Fruit fly (Drosophila melanogaster): ENCODE results near the gene Rsod.
A peak's percentile ranks its signal among the peaks of the same experiment; 100 is the strongest.

The Rsod gene

DNA sequence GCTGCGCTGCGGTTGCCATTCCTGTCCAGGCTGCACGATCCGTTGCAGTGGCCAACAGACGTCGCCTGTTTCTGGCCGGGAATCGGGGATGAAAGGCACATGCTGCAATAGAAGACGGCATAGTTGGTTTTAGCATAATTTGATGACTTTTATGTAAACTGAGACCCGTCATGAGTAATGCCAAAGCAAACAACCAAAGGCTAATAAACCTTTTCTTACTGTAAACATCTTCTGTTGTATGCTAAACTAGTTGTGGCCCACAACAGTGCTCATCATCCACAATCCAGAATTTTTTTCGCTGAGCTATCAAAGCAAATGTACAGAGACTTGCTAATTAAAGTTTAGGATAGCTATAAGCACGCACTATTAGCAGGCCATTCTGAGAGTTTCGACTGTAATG, 27.8 kb upstream of the Rsod start (continued):
- no peak for TF ChIP-seq CG4617 (GFP tag; optimal IDR thresholded peaks at IDR 0.05; ENCODE audit: borderline replicate concordance)
- no peak for TF ChIP-seq zf30C (GFP tag; optimal IDR thresholded peaks at IDR 0.05)
- no peak for TF ChIP-seq HmgD (GFP tag; optimal IDR thresholded peaks at IDR 0.05)
- peak; percentile 21 for TF ChIP-seq CG6854 (GFP tag; optimal IDR thresholded peaks at IDR 0.05)
- TF ChIP-seq CG32772 (GFP tag; IDR thresholded peaks at IDR 0.05), result no peak
- no peak for TF ChIP-seq pnt (GFP tag; optimal IDR thresholded peaks at IDR 0.05)
- peak; percentile 16 for TF ChIP-seq odd (GFP tag; optimal IDR thresholded peaks at IDR 0.05)
- no peak for TF ChIP-seq YL-1 (GFP tag; optimal IDR thresholded peaks at IDR 0.05)
- no peak for TF ChIP-seq zen (tag; optimal IDR thresholded peaks at IDR 0.05)
- no peak for TF ChIP-seq CG5245 (GFP tag; optimal IDR thresholded peaks at IDR 0.05)
- TF ChIP-seq CG30403 (GFP tag; optimal IDR thresholded peaks at IDR 0.05), result no peak
- no peak for TF ChIP-seq CG16863 (GFP tag; optimal IDR thresholded peaks at IDR 0.05)
- TF ChIP-seq Hmx (GFP tag; optimal IDR thresholded peaks at IDR 0.05), result no peak
- TF ChIP-seq NfI (GFP tag; optimal IDR thresholded peaks at IDR 0.05), result no peak
- TF ChIP-seq schlank (tag; optimal IDR thresholded peaks at IDR 0.05), result peak; percentile 49
- no peak for TF ChIP-seq CG18476 (GFP tag; optimal IDR thresholded peaks at IDR 0.05)
- no peak for TF ChIP-seq toy (GFP tag; IDR thresholded peaks at IDR 0.05)
- peak; percentile 54 for TF ChIP-seq CG2120 (GFP tag; optimal IDR thresholded peaks at IDR 0.05)
- TF ChIP-seq tup (GFP tag; optimal IDR thresholded peaks at IDR 0.05), result no peak
- no peak for TF ChIP-seq Myb (GFP tag; optimal IDR thresholded peaks at IDR 0.05)
- no peak for TF ChIP-seq chm (GFP tag; IDR thresholded peaks at IDR 0.05)
- no peak for TF ChIP-seq unc-4 (GFP tag; IDR thresholded peaks at IDR 0.05; ENCODE audit: partially characterized antibody)
- TF ChIP-seq Ets65A (GFP tag), result peak; percentile 57
- no peak for TF ChIP-seq pita (GFP tag; optimal IDR thresholded peaks at IDR 0.05)
- peak; percentile 0 for TF ChIP-seq Fer2 (tag; optimal IDR thresholded peaks at IDR 0.05)
- no peak for TF ChIP-seq luna (GFP tag; optimal IDR thresholded peaks at IDR 0.05)
- TF ChIP-seq zfh1 (GFP tag; IDR thresholded peaks at IDR 0.05), result no peak
- TF ChIP-seq CG6683 (GFP tag; optimal IDR thresholded peaks at IDR 0.05), result peak; percentile 15
- no peak for TF ChIP-seq CG15696 (tag; optimal IDR thresholded peaks at IDR 0.05)
- TF ChIP-seq Ravus (GFP tag; IDR thresholded peaks at IDR 0.05), result no peak

DNA sequence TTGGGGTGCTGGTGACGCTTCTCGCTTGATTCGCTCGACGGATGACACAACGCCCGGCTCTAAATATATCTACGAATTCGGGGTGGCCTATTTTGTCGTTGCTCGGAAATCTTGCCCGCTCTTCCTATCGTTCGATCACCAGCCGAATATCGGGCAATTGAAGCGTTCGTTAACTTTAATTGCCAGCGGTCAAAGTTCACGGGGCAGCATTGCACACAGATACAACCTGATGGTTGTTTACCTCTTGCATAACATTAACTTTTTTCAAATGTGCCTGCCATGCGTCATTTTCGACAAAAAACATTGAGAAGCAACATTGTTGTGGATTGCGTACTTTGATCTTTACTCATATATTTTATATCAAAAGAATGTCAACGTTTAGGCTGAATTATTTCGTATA, 26.8 kb upstream of the Rsod start:
- TF ChIP-seq CG2712 (tag; optimal IDR thresholded peaks at IDR 0.05) (no peak), Hr3 (GFP tag; optimal IDR thresholded peaks at IDR 0.05) (no peak), CG4854 (GFP tag; optimal IDR thresholded peaks at IDR 0.05) (no peak), onecut (GFP tag; IDR thresholded peaks at IDR 0.05) (no peak), mld (GFP tag; IDR thresholded peaks at IDR 0.05; ENCODE audit: partially characterized antibody) (no peak), CG7987 (GFP tag; optimal IDR thresholded peaks at IDR 0.05) (no peak), Myb (GFP tag; optimal IDR thresholded peaks at IDR 0.05) (no peak), Deaf1 (tag; optimal IDR thresholded peaks at IDR 0.05) (peak; percentile 22), CG3065 (GFP tag; optimal IDR thresholded peaks at IDR 0.05) (no peak), CG11695 (GFP tag; IDR thresholded peaks at IDR 0.05) (no peak), wdn (GFP tag; IDR thresholded peaks at IDR 0.05) (no peak), sug (tag; optimal IDR thresholded peaks at IDR 0.05) (peak; percentile 3), trem (tag; optimal IDR thresholded peaks at IDR 0.05) (no peak), CG8924 (tag; optimal IDR thresholded peaks at IDR 0.05) (no peak), CG2875 (GFP tag; optimal IDR thresholded peaks at IDR 0.05) (no peak), CkIIα-i1 (GFP tag; IDR thresholded peaks at IDR 0.05) (no peak), Pdp1 (GFP tag; optimal IDR thresholded peaks at IDR 0.05) (peak in 1 of 2 experiments; percentile 88), Nf-YC (tag; optimal IDR thresholded peaks at IDR 0.05) (no peak), CG11085 (GFP tag; IDR thresholded peaks at IDR 0.05) (no peak), eyg (GFP tag; optimal IDR thresholded peaks at IDR 0.05) (no peak), Hr78 (GFP tag; optimal IDR thresholded peaks at IDR 0.05) (peak in 1 of 2 experiments; percentile 97), ranshi (GFP tag; IDR thresholded peaks at IDR 0.05) (no peak), lmd (GFP tag; IDR thresholded peaks at IDR 0.05) (no peak), CG17328 (GFP tag; IDR thresholded peaks at IDR 0.05) (no peak)

All from whole organism, embryonic.